Fruit fly (Drosophila melanogaster): ENCODE data around the gene CG9839.

DNA sequence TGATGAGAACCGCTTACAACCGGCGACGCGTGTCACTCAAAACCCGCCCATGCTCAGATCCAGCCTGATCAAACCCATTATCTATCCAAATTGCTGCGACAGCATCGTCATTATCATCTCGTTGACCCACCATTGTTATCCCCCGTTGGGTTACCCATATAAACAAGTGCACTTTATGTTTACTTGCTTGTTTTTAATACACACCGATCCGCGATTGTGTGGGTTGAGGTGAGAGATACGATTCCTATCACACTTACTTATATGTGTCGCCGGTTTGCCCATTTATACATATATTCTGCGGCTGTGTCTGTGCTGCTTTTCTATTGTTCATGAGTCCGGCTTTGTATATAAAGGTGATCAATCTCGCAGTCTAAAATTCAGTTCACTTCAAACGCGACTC, 16.0 kb upstream of the CG9839 start, which contains the start of gene CG8369:
- TF ChIP-seq CTCF (optimal IDR thresholded peaks at IDR 0.05) (no peak), CG8478 (optimal IDR thresholded peaks at IDR 0.05) (no peak)
